Worm (Caenorhabditis elegans) whole organism, L4 larva: ENCODE results near the gene nhr-176.
"Not testable (repeated sequence)": the region's sequence is repeated elsewhere in the genome, so short reads cannot be mapped to it uniquely, and the experiment has no call there.

Source experiments
- Y5F2A.4 ChIP-seq: fragments of 200-800 bp; sonication (Bioruptor generic); optimal IDR thresholded peaks from 2 replicates; lab custom pipeline; 2018; ENCODE audit warnings: mild to moderate bottlenecking, missing genetic modification characterization, missing compliant biosample characterization
- ces-1 ChIP-seq: fragments of 150-350 bp; sonication (generic microtip); optimal IDR thresholded peaks from 4 replicates; lab custom pipeline; 2014; ENCODE audit warnings: missing biosample characterization, missing genetic modification reagents, missing genetic modification characterization
- nhr-28 ChIP-seq: fragments of 150-350 bp; optimal IDR thresholded peaks from 2 replicates; lab custom pipeline; 2014; ENCODE audit warnings: missing biosample characterization, missing genetic modification characterization
- snpc-1.2 ChIP-seq: fragments of 200-800 bp; sonication (Bioruptor generic); IDR thresholded peaks from 2 replicates; pipeline ENCODE4 v1.3.6; 2022; ENCODE audit warnings: missing genetic modification reagents, missing genetic modification characterization, missing compliant biosample characterization

- TF ChIP-seq snpc-1.2 (GFP tag; lab: Robert Waterston, UW); ces-1 (GFP tag; lab: Kevin White, UChicago); Y5F2A.4 (GFP tag; lab: Kevin White, UChicago); nhr-28 (tag; lab: Kevin White, UChicago): not testable (repeated sequence)
Observed at ce11 chrV:16040848-16041247, 30.3 kb upstream of the nhr-176 start.
